Fruit fly (Drosophila melanogaster) whole organism, embryonic: ENCODE measurements around the gene CG12116.

Source experiments
- C15 ChIP-seq: fragments of 200-800 bp; sonication (Bioruptor generic); IDR thresholded peaks from 3 replicates; pipeline ENCODE4 v1.3.6; 2022; ENCODE audit warnings: missing biosample characterization, missing genetic modification characterization
- CG10267 ChIP-seq: fragments of 200-800 bp; sonication (Bioruptor generic); optimal IDR thresholded peaks from 2 replicates; lab custom pipeline; 2018; ENCODE audit warnings: missing biosample characterization, mild to moderate bottlenecking, missing genetic modification characterization, moderate library complexity
- CG10274 ChIP-seq: fragments of 200-800 bp; sonication (Bioruptor generic); optimal IDR thresholded peaks from 3 replicates; lab custom pipeline; 2017; ENCODE audit warnings: missing biosample characterization, mild to moderate bottlenecking, missing genetic modification characterization
- CG10462 ChIP-seq: fragments of 200-800 bp; sonication (Bioruptor generic); optimal IDR thresholded peaks from 2 replicates; lab custom pipeline; 2016; ENCODE audit warnings: missing biosample characterization, missing genetic modification characterization
- CG11085 ChIP-seq: fragments of 200-800 bp; sonication (Bioruptor generic); IDR thresholded peaks from 2 replicates; pipeline ENCODE4 v1.3.6; 2022; ENCODE audit warnings: missing biosample characterization, missing genetic modification characterization
- CG11504 ChIP-seq: fragments of 200-800 bp; sonication (Bioruptor generic); optimal IDR thresholded peaks from 3 replicates; lab custom pipeline; 2019; ENCODE audit warnings: missing biosample characterization, mild to moderate bottlenecking, missing genetic modification characterization, moderate library complexity
- CG11723 ChIP-seq: fragments of 200-800 bp; sonication (Bioruptor generic); optimal IDR thresholded peaks from 2 replicates; lab custom pipeline; 2017; ENCODE audit warnings: missing biosample characterization, mild to moderate bottlenecking, missing genetic modification characterization
- CG12071 ChIP-seq: fragments of 200-800 bp; sonication (Bioruptor generic); optimal IDR thresholded peaks from 3 replicates; lab custom pipeline; 2018; ENCODE audit warnings: missing biosample characterization, mild to moderate bottlenecking, missing genetic modification characterization
- CG12236 ChIP-seq: fragments of 200-800 bp; sonication (Bioruptor generic); optimal IDR thresholded peaks from 2 replicates; lab custom pipeline; 2016; ENCODE audit warnings: missing biosample characterization, missing genetic modification characterization
- CG13624 ChIP-seq: fragments of 200-800 bp; sonication (Bioruptor generic); optimal IDR thresholded peaks from 2 replicates; lab custom pipeline; 2016; ENCODE audit warnings: missing biosample characterization, missing genetic modification characterization
- CG14050 ChIP-seq: fragments of 200-800 bp; sonication (Bioruptor generic); IDR thresholded peaks from 3 replicates; pipeline ENCODE4 v1.3.6; 2022; ENCODE audit warnings: missing biosample characterization, missing genetic modification characterization
- CG14667 ChIP-seq: fragments of 200-800 bp; sonication (Bioruptor generic); IDR thresholded peaks from 2 replicates; pipeline ENCODE4 v1.3.6; 2022; ENCODE audit warnings: missing biosample characterization, missing genetic modification characterization
- CG15696 ChIP-seq: fragments of 200-800 bp; sonication (Bioruptor generic); optimal IDR thresholded peaks from 2 replicates; lab custom pipeline; 2019; ENCODE audit warnings: missing biosample characterization, mild to moderate bottlenecking, missing genetic modification characterization, moderate library complexity
- CG17802 ChIP-seq: fragments of 200-800 bp; sonication (Bioruptor generic); optimal IDR thresholded peaks from 2 replicates; lab custom pipeline; 2018; ENCODE audit warnings: missing biosample characterization, mild to moderate bottlenecking, missing genetic modification characterization, moderate library complexity
- CG18599 ChIP-seq: fragments of 200-800 bp; sonication (Bioruptor generic); optimal IDR thresholded peaks from 3 replicates; lab custom pipeline; 2017; ENCODE audit warnings: missing biosample characterization, missing genetic modification characterization, mild to moderate bottlenecking, moderate library complexity, missing genetic modification reagents
- CG2116 ChIP-seq: fragments of 200-800 bp; sonication (Bioruptor generic); optimal IDR thresholded peaks from 3 replicates; lab custom pipeline; 2018; ENCODE audit warnings: missing biosample characterization, mild to moderate bottlenecking, missing genetic modification characterization
- CG2202 ChIP-seq: fragments of 200-800 bp; sonication (Bioruptor generic); optimal IDR thresholded peaks from 2 replicates; lab custom pipeline; 2018; ENCODE audit warnings: missing biosample characterization, mild to moderate bottlenecking, missing genetic modification characterization
- CG3847 ChIP-seq: fragments of 200-800 bp; sonication (Bioruptor generic); IDR thresholded peaks from 2 replicates; pipeline ENCODE4 v1.3.6; 2022; ENCODE audit warnings: missing biosample characterization, missing genetic modification characterization
- CG7786 ChIP-seq: fragments of 200-800 bp; sonication (Bioruptor generic); optimal IDR thresholded peaks from 2 replicates; lab custom pipeline; 2016; ENCODE audit warnings: missing biosample characterization, missing genetic modification characterization
- CG7987 ChIP-seq: fragments of 200-800 bp; sonication (Bioruptor generic); optimal IDR thresholded peaks from 2 replicates; lab custom pipeline; 2018; ENCODE audit warnings: missing biosample characterization, mild to moderate bottlenecking, missing genetic modification characterization, moderate library complexity
- CG8765 ChIP-seq: fragments of 200-800 bp; sonication (Bioruptor generic); IDR thresholded peaks from 2 replicates; pipeline ENCODE4 v1.3.6; 2022; ENCODE audit warnings: missing biosample characterization, missing genetic modification characterization
- CG8944 ChIP-seq: fragments of 200-800 bp; sonication (Bioruptor generic); optimal IDR thresholded peaks from 3 replicates; lab custom pipeline; 2016; ENCODE audit warnings: missing biosample characterization, missing genetic modification characterization
- D ChIP-seq, 2 experiments: fragments of 200-800 bp in 1 of 2; fragments of >200 bp in 1 of 2; sonication (Bioruptor generic) in 1 of 2; optimal IDR thresholded peaks; 2 replicates in 1 of 2; 3 replicates in 1 of 2; lab custom pipeline; 2017; ENCODE audit warnings: mild to moderate bottlenecking in 1 of 2, missing biosample characterization in 1 of 2, missing genetic modification characterization in 1 of 2, missing genetic modification reagents in 1 of 2
- H15 ChIP-seq: fragments of 200-800 bp; sonication (Bioruptor generic); IDR thresholded peaks from 3 replicates; pipeline ENCODE4 v1.3.6; 2022; ENCODE audit warnings: missing biosample characterization, missing genetic modification characterization
- HLH3B ChIP-seq: fragments of 200-800 bp; sonication (Bioruptor generic); IDR thresholded peaks from 2 replicates; pipeline ENCODE4 v1.3.6; 2022; ENCODE audit warnings: missing biosample characterization, missing genetic modification characterization
- HLHmδ ChIP-seq: fragments of 200-800 bp; sonication (Bioruptor generic); optimal IDR thresholded peaks from 2 replicates; lab custom pipeline; 2018; ENCODE audit warnings: missing biosample characterization, mild to moderate bottlenecking, missing genetic modification characterization, moderate library complexity
- MESR4 ChIP-seq: fragments of 200-800 bp; sonication (Bioruptor generic); optimal IDR thresholded peaks from 2 replicates; lab custom pipeline; 2018; ENCODE audit warnings: missing biosample characterization, mild to moderate bottlenecking, missing genetic modification characterization, moderate library complexity
- Pdp1 ChIP-seq, 2 experiments: fragments of 200-800 bp; sonication (Bioruptor generic); optimal IDR thresholded peaks; 3 replicates each; lab custom pipeline; 2016; ENCODE audit warnings: missing biosample characterization in 2 of 2, missing genetic modification characterization in 2 of 2, mild to moderate bottlenecking in 1 of 2, moderate library complexity in 1 of 2
- Rx ChIP-seq: fragments of 200-800 bp; sonication (Bioruptor generic); IDR thresholded peaks from 2 replicates; pipeline ENCODE4 v1.3.6; 2022; ENCODE audit warnings: missing biosample characterization, missing genetic modification characterization
- Scr ChIP-seq: fragments of 200-800 bp; sonication (Bioruptor generic); IDR thresholded peaks from 2 replicates; pipeline ENCODE4 v1.3.6; 2022; ENCODE audit warnings: missing biosample characterization, missing genetic modification characterization; ENCODE audit not compliant: partially characterized antibody
- Vsx1 ChIP-seq: fragments of 200-800 bp; sonication (Bioruptor generic); optimal IDR thresholded peaks from 2 replicates; lab custom pipeline; 2017; ENCODE audit warnings: missing biosample characterization, mild to moderate bottlenecking, missing genetic modification characterization, missing genetic modification reagents
- aop ChIP-seq: fragments of 200-800 bp; sonication (Bioruptor generic); IDR thresholded peaks from 2 replicates; pipeline ENCODE4 v1.3.6; 2022; ENCODE audit warnings: missing biosample characterization, missing genetic modification characterization
- ara ChIP-seq: fragments of 200-800 bp; sonication (Bioruptor generic); IDR thresholded peaks from 2 replicates; pipeline ENCODE4 v1.3.6; 2022; ENCODE audit warnings: missing biosample characterization, missing genetic modification characterization
- cg ChIP-seq: fragments of 200-800 bp; sonication (Bioruptor generic); optimal IDR thresholded peaks from 3 replicates; lab custom pipeline; 2019; ENCODE audit warnings: missing biosample characterization, mild to moderate bottlenecking, missing genetic modification characterization, moderate library complexity
- chinmo ChIP-seq: fragments of 200-800 bp; sonication (Bioruptor generic); IDR thresholded peaks from 4 replicates; pipeline ENCODE4 v1.3.6; 2022; ENCODE audit warnings: missing biosample characterization, missing genetic modification characterization; ENCODE audit not compliant: partially characterized antibody
- eyg ChIP-seq: fragments of 200-800 bp; sonication (Bioruptor generic); optimal IDR thresholded peaks from 3 replicates; lab custom pipeline; 2016; ENCODE audit warnings: missing biosample characterization, missing genetic modification characterization
- fd96Cb ChIP-seq: fragments of 200-800 bp; sonication (Bioruptor generic); optimal IDR thresholded peaks from 2 replicates; lab custom pipeline; 2018; ENCODE audit warnings: missing biosample characterization, mild to moderate bottlenecking, missing genetic modification characterization, moderate library complexity
- hb ChIP-seq: fragments of 200-800 bp; sonication (Bioruptor generic); IDR thresholded peaks from 3 replicates; pipeline ENCODE4 v1.3.6; 2022; ENCODE audit warnings: missing biosample characterization, missing genetic modification characterization; ENCODE audit not compliant: partially characterized antibody
- klu ChIP-seq: fragments of 200-800 bp; sonication (Bioruptor generic); IDR thresholded peaks from 2 replicates; pipeline ENCODE4 v1.3.6; 2022; ENCODE audit warnings: missing biosample characterization, missing genetic modification characterization
- luna ChIP-seq: fragments of 200-800 bp; sonication (Bioruptor generic); optimal IDR thresholded peaks from 2 replicates; lab custom pipeline; 2016; ENCODE audit warnings: missing biosample characterization, missing genetic modification characterization
- nerfin-2 ChIP-seq: fragments of 200-800 bp; sonication (Bioruptor generic); IDR thresholded peaks from 2 replicates; pipeline ENCODE4 v1.3.6; 2022; ENCODE audit warnings: missing biosample characterization, missing genetic modification characterization; ENCODE audit not compliant: partially characterized antibody
- onecut ChIP-seq: fragments of 200-800 bp; sonication (Bioruptor generic); IDR thresholded peaks from 2 replicates; pipeline ENCODE4 v1.3.6; 2022; ENCODE audit warnings: missing biosample characterization, missing genetic modification characterization
- pum ChIP-seq: fragments of 200-800 bp; sonication (Bioruptor generic); optimal IDR thresholded peaks from 2 replicates; lab custom pipeline; 2016; ENCODE audit warnings: missing biosample characterization, missing genetic modification characterization
- run ChIP-seq: fragments of 200-800 bp; sonication (Bioruptor generic); optimal IDR thresholded peaks from 3 replicates; lab custom pipeline; 2018; ENCODE audit warnings: missing biosample characterization, mild to moderate bottlenecking, missing genetic modification characterization
- sc ChIP-seq, 3 experiments: fragments of >200 bp in 2 of 3; fragments of 200-800 bp in 1 of 3; sonication (Bioruptor generic) in 1 of 3; optimal IDR thresholded peaks; 2 replicates in 2 of 3; 3 replicates in 1 of 3; lab custom pipeline; 2017; ENCODE audit warnings: mild to moderate bottlenecking in 1 of 3, missing biosample characterization in 1 of 3, missing genetic modification characterization in 1 of 3, missing genetic modification reagents in 1 of 3
- schlank ChIP-seq: fragments of 200-800 bp; sonication (Bioruptor generic); optimal IDR thresholded peaks from 2 replicates; lab custom pipeline; 2018; ENCODE audit warnings: missing biosample characterization, mild to moderate bottlenecking, missing genetic modification characterization
- so ChIP-seq: fragments of 200-800 bp; sonication (Bioruptor generic); IDR thresholded peaks from 3 replicates; pipeline ENCODE4 v1.3.6; 2022; ENCODE audit warnings: missing biosample characterization, missing genetic modification characterization
- stc ChIP-seq: fragments of 200-800 bp; sonication (Bioruptor generic); IDR thresholded peaks from 2 replicates; pipeline ENCODE4 v1.3.6; 2022; ENCODE audit warnings: missing biosample characterization, missing genetic modification characterization
- tna ChIP-seq: fragments of 200-800 bp; sonication (Bioruptor generic); IDR thresholded peaks from 2 replicates; pipeline ENCODE4 v1.3.6; 2022; ENCODE audit warnings: missing biosample characterization, missing genetic modification characterization; ENCODE audit not compliant: partially characterized antibody

Gene CG12116

dm6 chrX:8493473-8493872 is 24.7 kb upstream of the CG12116 start (continued):
- TF ChIP-seq CG3847 (GFP tag; lab: Robert Waterston, UW), result peak; percentile 34; the same call in 1 of the 2 replicates
- TF ChIP-seq aop, result no peak
- TF ChIP-seq CG11723 (GFP tag; lab: Kevin White, UChicago), result no peak
- no peak for TF ChIP-seq CG8765 (GFP tag; lab: Robert Waterston, UW)
- TF ChIP-seq CG15696, result no peak
- TF ChIP-seq CG7987, result no peak
- peak; percentile 16; the same call in 1 of the 3 replicates for TF ChIP-seq CG14050 (GFP tag; lab: Robert Waterston, UW)
- peak; percentile 16; the same call in 1 of the 2 replicates for TF ChIP-seq HLH3B (GFP tag; lab: Robert Waterston, UW)
- TF ChIP-seq chinmo, result no peak
- TF ChIP-seq CG18599 (GFP tag; lab: Kevin White, UChicago), result peak; percentile 59
- TF ChIP-seq Vsx1, result peak; percentile 18
- no peak for TF ChIP-seq cg (GFP tag; lab: Kevin White, UChicago)
- 0 out of 2 replicates have a peak, but pooled peaks have one; percentile 28 for TF ChIP-seq stc (GFP tag; lab: Robert Waterston, UW)
- no peak for TF ChIP-seq pum (GFP tag; lab: Kevin White, UChicago)
- TF ChIP-seq klu, result no peak
- TF ChIP-seq CG14667 (GFP tag; lab: Robert Waterston, UW), result no peak
- peak; percentile 13 for TF ChIP-seq CG11504 (tag; lab: Kevin White, UChicago)
- 0 out of 3 replicates have a peak, but pooled peaks have one; percentile 50 for TF ChIP-seq H15
- TF ChIP-seq Pdp1 (GFP tag; optimal IDR thresholded peaks at IDR 0.05; lab: Kevin White, UChicago), result peak in 1 of 2 experiments; percentile 32
- no peak for TF ChIP-seq MESR4 (GFP tag; lab: Kevin White, UChicago)
- peak; percentile 39; the same call in 1 of the 2 replicates for TF ChIP-seq Rx (GFP tag; lab: Robert Waterston, UW)
- TF ChIP-seq run, result no peak
- TF ChIP-seq CG13624 (GFP tag; lab: Kevin White, UChicago), result peak; percentile 70
- TF ChIP-seq CG11085, result no peak
- TF ChIP-seq CG10267 (tag; lab: Kevin White, UChicago), result no peak
- TF ChIP-seq CG17802, result no peak
- TF ChIP-seq CG12236 (GFP tag; lab: Kevin White, UChicago), result no peak
- no peak for TF ChIP-seq CG8944 (GFP tag; lab: Kevin White, UChicago)
- no peak for TF ChIP-seq sc (optimal IDR thresholded peaks at IDR 0.05; lab: Kevin White, UChicago)
- no peak for TF ChIP-seq sc (GFP tag; optimal IDR thresholded peaks at IDR 0.05; lab: Kevin White, UChicago)
- TF ChIP-seq Scr (GFP tag; lab: Robert Waterston, UW), result no peak
- no peak for TF ChIP-seq CG10462 (GFP tag; lab: Kevin White, UChicago)
- TF ChIP-seq CG7786 (GFP tag; lab: Kevin White, UChicago), result peak; percentile 11
- peak; percentile 40; the same call in 1 of the 2 replicates for TF ChIP-seq ara (GFP tag; lab: Robert Waterston, UW)
- no peak for TF ChIP-seq nerfin-2
- no peak for TF ChIP-seq CG10274
- no peak for TF ChIP-seq CG2116 (GFP tag; lab: Kevin White, UChicago)
- TF ChIP-seq eyg (GFP tag; lab: Kevin White, UChicago), result no peak
- TF ChIP-seq fd96Cb (tag; lab: Kevin White, UChicago), result peak; percentile 24
- no peak for TF ChIP-seq CG2202
- TF ChIP-seq CG12071 (GFP tag; lab: Kevin White, UChicago), result peak; percentile 51
- TF ChIP-seq luna (GFP tag; lab: Kevin White, UChicago), result no peak
- TF ChIP-seq so, result peak; percentile 70
- no peak for TF ChIP-seq tna
- peak; percentile 32 for TF ChIP-seq schlank (tag; lab: Kevin White, UChicago)
- TF ChIP-seq HLHmδ (GFP tag; lab: Kevin White, UChicago), result no peak
- 0 out of 3 replicates have a peak, but pooled peaks have one; percentile 20 for TF ChIP-seq C15 (GFP tag; lab: Robert Waterston, UW)
- no peak for TF ChIP-seq D (optimal IDR thresholded peaks at IDR 0.05; lab: Kevin White, UChicago)
- no peak for TF ChIP-seq D (GFP tag; optimal IDR thresholded peaks at IDR 0.05; lab: Kevin White, UChicago)
- no peak for TF ChIP-seq hb (GFP tag; lab: Robert Waterston, UW)
- no peak for TF ChIP-seq onecut
